Fruit fly (Drosophila melanogaster) whole organism, wandering third instar larva: ENCODE results near the gene CNPYb.
A peak's percentile ranks its signal among the peaks of the same experiment; 100 is the strongest.

Experiments used
- Abd-B ChIP-seq: fragments of >200 bp; optimal IDR thresholded peaks from 2 replicates; lab custom pipeline; 2017; ENCODE audit warnings: missing biosample characterization, missing genetic modification characterization
- CG32264 ChIP-seq: fragments of 200-800 bp; sonication (Bioruptor generic); optimal IDR thresholded peaks from 2 replicates; lab custom pipeline; 2016; ENCODE audit warnings: missing biosample characterization, missing genetic modification characterization
- Dfd ChIP-seq: fragments of >200 bp; optimal IDR thresholded peaks from 2 replicates; lab custom pipeline; 2017; ENCODE audit warnings: missing biosample characterization, missing genetic modification characterization
- Dif ChIP-seq: fragments of 200-275, 200-300 bp; sonication (Bioruptor generic); optimal IDR thresholded peaks from 2 replicates; lab custom pipeline; 2018; ENCODE audit warnings: missing biosample characterization, missing genetic modification characterization; ENCODE audit not compliant: partially characterized antibody
- GATAd ChIP-seq: sonication (Bioruptor generic); optimal IDR thresholded peaks from 2 replicates; lab custom pipeline; 2016; ENCODE audit warnings: missing biosample characterization, missing genetic modification characterization
- HLH106 ChIP-seq: fragments of 200-800 bp; optimal IDR thresholded peaks from 3 replicates; lab custom pipeline; 2019; ENCODE audit warnings: missing biosample characterization, mild to moderate bottlenecking, missing genetic modification characterization, moderate library complexity
- Hnf4 ChIP-seq: fragments of 200-800 bp; sonication (Bioruptor generic); optimal IDR thresholded peaks from 2 replicates; lab custom pipeline; 2016; ENCODE audit warnings: missing biosample characterization, mild to moderate bottlenecking, missing genetic modification characterization
- Hr78 ChIP-seq: fragments of >200 bp; optimal IDR thresholded peaks from 2 replicates; lab custom pipeline; 2017; ENCODE audit warnings: missing biosample characterization, missing genetic modification characterization
- Hr83 ChIP-seq: fragments of 200-300 bp; sonication (Bioruptor generic); optimal IDR thresholded peaks from 2 replicates; lab custom pipeline; 2016; ENCODE audit warnings: missing biosample characterization, mild to moderate bottlenecking, missing genetic modification characterization, moderate library complexity; ENCODE audit not compliant: poor library complexity, severe bottlenecking
- Jra ChIP-seq: sonication (Bioruptor generic); optimal IDR thresholded peaks from 2 replicates; lab custom pipeline; 2016; ENCODE audit warnings: missing biosample characterization, missing genetic modification characterization
- Mio ChIP-seq: sonication (Bioruptor generic); optimal IDR thresholded peaks from 2 replicates; lab custom pipeline; 2016; ENCODE audit warnings: missing biosample characterization, missing genetic modification characterization
- Myc ChIP-seq: fragments of >200 bp; optimal IDR thresholded peaks from 2 replicates; lab custom pipeline; 2017
- N ChIP-seq: fragments of >200 bp; optimal IDR thresholded peaks from 2 replicates; lab custom pipeline; 2018; ENCODE audit warnings: missing biosample characterization, missing external identifiers, missing genetic modification characterization
- OdsH ChIP-seq: fragments of 200-800 bp; sonication (Bioruptor generic); optimal IDR thresholded peaks from 2 replicates; lab custom pipeline; 2016; ENCODE audit warnings: missing biosample characterization, mild to moderate bottlenecking, missing genetic modification characterization
- Sp1 ChIP-seq: fragments of 200-800 bp; sonication (Bioruptor generic); optimal IDR thresholded peaks from 3 replicates; lab custom pipeline; 2019; ENCODE audit warnings: missing biosample characterization, mild to moderate bottlenecking, missing genetic modification characterization, moderate library complexity
- Vsx2 ChIP-seq: fragments of 200-300, 225-300 bp; sonication (Bioruptor generic); optimal IDR thresholded peaks from 2 replicates; lab custom pipeline; 2018; ENCODE audit warnings: missing biosample characterization, missing genetic modification characterization; ENCODE audit not compliant: partially characterized antibody
- br ChIP-seq: fragments of 200-800 bp; sonication (Bioruptor generic); optimal IDR thresholded peaks from 2 replicates; lab custom pipeline; 2016; ENCODE audit warnings: missing biosample characterization, missing genetic modification characterization
- brk ChIP-seq: fragments of 200-800 bp; sonication (Bioruptor generic); optimal IDR thresholded peaks from 2 replicates; lab custom pipeline; 2016; ENCODE audit warnings: missing biosample characterization, mild to moderate bottlenecking, missing genetic modification characterization
- dmrt93B ChIP-seq: fragments of 200-800 bp; sonication (Bioruptor generic); optimal IDR thresholded peaks from 2 replicates; lab custom pipeline; 2018; ENCODE audit warnings: missing biosample characterization, mild to moderate bottlenecking, missing genetic modification characterization
- dsf ChIP-seq: sonication (Bioruptor generic); optimal IDR thresholded peaks from 2 replicates; lab custom pipeline; 2016; ENCODE audit warnings: missing biosample characterization, missing genetic modification characterization, borderline replicate concordance
- ey ChIP-seq: fragments of 200-800 bp; sonication (Bioruptor generic); optimal IDR thresholded peaks from 2 replicates; lab custom pipeline; 2016; ENCODE audit warnings: missing biosample characterization, missing genetic modification characterization
- foxo ChIP-seq, 2 experiments: fragments of 200-800 bp; sonication (Bioruptor generic); optimal IDR thresholded peaks; 2 replicates in 1 of 2; 3 replicates in 1 of 2; lab custom pipeline; 2016 to 2017; ENCODE audit warnings: missing biosample characterization in 2 of 2, missing genetic modification characterization in 2 of 2
- fru ChIP-seq: fragments of 200-800 bp; sonication (Bioruptor generic); optimal IDR thresholded peaks from 3 replicates; lab custom pipeline; 2016; ENCODE audit warnings: missing biosample characterization, mild to moderate bottlenecking, missing genetic modification characterization
- h ChIP-seq: fragments of 200-800 bp; sonication (Bioruptor generic); optimal IDR thresholded peaks from 3 replicates; lab custom pipeline; 2016; ENCODE audit warnings: missing biosample characterization, mild to moderate bottlenecking, missing genetic modification characterization
- pan ChIP-seq: fragments of >200 bp; optimal IDR thresholded peaks from 2 replicates; lab custom pipeline; 2017
- psq ChIP-seq: fragments of 200-800 bp; sonication (Bioruptor generic); optimal IDR thresholded peaks from 3 replicates; lab custom pipeline; 2017; ENCODE audit warnings: missing biosample characterization, mild to moderate bottlenecking, missing genetic modification characterization, moderate library complexity
- rgr ChIP-seq: fragments of 200-800 bp; sonication (Bioruptor generic); optimal IDR thresholded peaks from 3 replicates; lab custom pipeline; 2016; ENCODE audit warnings: missing biosample characterization, mild to moderate bottlenecking, missing genetic modification characterization
- sv ChIP-seq: fragments of 200-800 bp; sonication (Bioruptor generic); optimal IDR thresholded peaks from 3 replicates; lab custom pipeline; 2016; ENCODE audit warnings: missing biosample characterization, missing genetic modification characterization
- tai ChIP-seq: sonication (Bioruptor generic); optimal IDR thresholded peaks from 2 replicates; lab custom pipeline; 2016; ENCODE audit warnings: missing biosample characterization, missing genetic modification characterization
- usp ChIP-seq: fragments of >200 bp; optimal IDR thresholded peaks from 2 replicates; lab custom pipeline; 2017; ENCODE audit warnings: missing biosample characterization, missing genetic modification characterization
- woc ChIP-seq: sonication (Bioruptor generic); optimal IDR thresholded peaks from 2 replicates; lab custom pipeline; 2016; ENCODE audit warnings: missing biosample characterization, mild to moderate bottlenecking, missing genetic modification characterization

CNPYb gene

DNA sequence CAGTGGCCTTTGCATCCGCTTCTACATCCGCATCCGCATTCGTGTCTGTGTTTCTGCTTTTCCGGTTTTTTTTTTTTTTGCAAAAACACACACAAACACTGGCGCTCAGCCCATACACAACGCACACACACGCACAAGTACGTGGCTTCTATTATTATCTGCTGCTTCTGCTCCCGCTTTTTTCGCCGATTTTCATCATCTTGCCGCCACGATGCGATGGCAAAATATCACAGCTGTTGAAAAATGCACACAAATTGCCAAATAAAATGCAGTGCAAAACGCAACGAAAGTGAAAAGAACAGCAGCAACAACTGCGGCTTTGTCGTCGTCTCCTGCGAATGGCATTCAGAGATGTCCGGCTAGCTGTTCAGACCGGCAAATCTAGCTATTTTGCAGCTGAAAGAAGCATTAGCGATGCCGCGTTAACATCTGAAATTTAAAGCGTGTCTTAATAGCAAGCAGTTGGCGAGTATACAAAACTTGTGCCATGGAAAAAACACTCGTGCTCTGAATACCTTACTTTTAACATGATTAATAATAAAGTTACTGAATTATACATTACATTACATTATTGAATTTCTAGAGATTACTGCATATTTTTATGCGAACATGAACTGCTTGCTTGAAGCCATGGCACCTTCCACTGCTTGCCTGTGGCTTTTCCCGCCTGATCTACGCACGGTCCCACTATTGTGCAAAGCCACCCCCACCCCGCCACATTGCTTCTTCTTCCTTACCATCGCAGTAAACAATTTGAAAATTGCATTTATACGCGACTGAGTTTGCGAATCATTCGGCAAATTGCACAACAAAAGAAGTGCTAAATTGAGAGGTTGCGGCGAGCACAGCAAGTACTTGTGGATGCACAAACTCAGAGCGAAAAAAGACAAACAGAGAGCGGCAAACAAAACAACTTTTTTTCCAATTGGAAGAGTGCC, 33.3 kb downstream of the CNPYb start, which contains the start of the genes Ugt316A1 and Sfxn2 (continued):
- TF ChIP-seq Dfd (GFP tag; lab: Kevin White, UChicago) = no peak

dm6 chr3L:19058824-19059223, 37.2 kb downstream of the CNPYb start:
- TF ChIP-seq N (GFP tag; lab: Kevin White, UChicago) = no peak
- no peak for TF ChIP-seq Dif
- no peak for TF ChIP-seq Dfd (GFP tag; lab: Kevin White, UChicago)
- TF ChIP-seq sv = no peak
- no peak for TF ChIP-seq brk (GFP tag; lab: Kevin White, UChicago)
- no peak for TF ChIP-seq GATAd (GFP tag; lab: Kevin White, UChicago)
- TF ChIP-seq Vsx2 = no peak
- TF ChIP-seq tai = no peak
- TF ChIP-seq br (GFP tag; lab: Kevin White, UChicago) = no peak
- no peak for TF ChIP-seq ey (GFP tag; lab: Kevin White, UChicago)
- TF ChIP-seq h = no peak
- TF ChIP-seq Hr83 (GFP tag; lab: Kevin White, UChicago) = no peak
- TF ChIP-seq Hnf4 (GFP tag; lab: Kevin White, UChicago) = no peak
- no peak for TF ChIP-seq usp (GFP tag; lab: Kevin White, UChicago)
- TF ChIP-seq pan (lab: Kevin White, UChicago) = no peak
- no peak for TF ChIP-seq dmrt93B (GFP tag; lab: Kevin White, UChicago)
- TF ChIP-seq, all 38 proteins: peak for 0

dm6 chr3L:19056857-19057324, 39.1 kb downstream of the CNPYb start:
- TF ChIP-seq h = peak; percentile 1
- peak in 1 of 2 experiments; percentile 40 for TF ChIP-seq foxo (GFP tag; optimal IDR thresholded peaks at IDR 0.05; lab: Kevin White, UChicago)
- peak; percentile 19 for TF ChIP-seq rgr (GFP tag; lab: Kevin White, UChicago)
- TF ChIP-seq Dfd (GFP tag; lab: Kevin White, UChicago) = peak; percentile 95
- no peak for TF ChIP-seq br (GFP tag; lab: Kevin White, UChicago)
- peak; percentile 47 for TF ChIP-seq psq
- no peak for TF ChIP-seq brk (GFP tag; lab: Kevin White, UChicago)
- TF ChIP-seq OdsH (GFP tag; lab: Kevin White, UChicago) = peak; percentile 24
- TF ChIP-seq Hr83 (GFP tag; lab: Kevin White, UChicago) = no peak
- no peak for TF ChIP-seq Mio (GFP tag; lab: Kevin White, UChicago)
- TF ChIP-seq Sp1 (GFP tag; lab: Kevin White, UChicago) = peak; percentile 27
- peak; percentile 30 for TF ChIP-seq HLH106 (tag; lab: Kevin White, UChicago)

DNA sequence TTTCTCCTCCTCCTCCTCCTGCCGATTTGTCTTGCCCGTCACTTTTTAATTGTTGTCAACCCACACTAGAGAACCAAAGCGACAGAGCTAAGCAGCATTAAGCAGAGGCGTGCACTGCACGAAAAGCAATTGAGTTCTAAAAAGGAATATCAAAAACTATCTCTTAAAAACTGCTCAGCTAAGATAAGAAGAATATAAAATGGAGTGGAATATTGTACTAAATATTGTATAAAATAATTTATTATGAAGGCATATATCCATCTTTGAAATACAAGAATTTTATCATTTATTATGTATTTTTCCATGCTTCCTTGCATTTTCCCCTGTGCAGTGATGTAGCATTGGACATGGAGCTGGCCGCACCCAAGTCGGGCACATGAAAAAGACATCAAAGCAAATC, 41.0 kb downstream of the CNPYb start:
- TF ChIP-seq Myc (lab: Kevin White, UChicago) (no peak), Dif (no peak), Hr78 (GFP tag; lab: Kevin White, UChicago) (no peak), Hr83 (GFP tag; lab: Kevin White, UChicago) (no peak), rgr (GFP tag; lab: Kevin White, UChicago) (peak; percentile 45), br (GFP tag; lab: Kevin White, UChicago) (no peak), h (peak; percentile 44), OdsH (GFP tag; lab: Kevin White, UChicago) (peak; percentile 48), CG32264 (GFP tag; lab: Kevin White, UChicago) (no peak), ey (GFP tag; lab: Kevin White, UChicago) (peak; percentile 8), fru (peak; percentile 16), psq (peak; percentile 39), woc (peak; percentile 14), dsf (GFP tag; lab: Kevin White, UChicago) (no peak), Abd-B (no peak), dmrt93B (GFP tag; lab: Kevin White, UChicago) (no peak), Vsx2 (no peak), Dfd (GFP tag; lab: Kevin White, UChicago) (no peak), tai (no peak), Jra (GFP tag; lab: Kevin White, UChicago) (no peak), HLH106 (tag; lab: Kevin White, UChicago) (peak; percentile 29), Sp1 (GFP tag; lab: Kevin White, UChicago) (peak; percentile 46), foxo (GFP tag; optimal IDR thresholded peaks at IDR 0.05; lab: Kevin White, UChicago) (peak in 1 of 2 experiments; percentile 36)
